Fruit fly (Drosophila melanogaster): ENCODE measurements around the gene Nrg.

Gene Nrg

DNA sequence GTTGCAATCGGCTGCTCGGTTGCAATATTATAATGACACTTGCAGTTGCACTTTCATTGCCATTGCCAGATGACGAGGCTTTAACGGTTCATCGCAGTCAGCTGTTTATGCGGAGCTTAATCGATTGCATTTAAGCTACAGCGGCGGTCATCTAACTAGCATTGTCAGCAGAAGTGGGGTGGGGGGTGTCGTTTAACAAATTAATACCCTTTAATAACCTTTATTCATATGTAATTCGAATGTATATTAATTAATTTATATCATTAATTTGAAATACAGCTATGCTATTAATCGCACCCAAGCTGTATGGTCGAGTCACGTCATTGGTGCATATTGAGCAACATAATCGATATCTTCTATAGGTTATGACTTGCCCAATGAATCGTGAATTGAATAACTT, 24.3 kb upstream of the Nrg start (continued):
- peak; percentile 83 for TF ChIP-seq lmd (GFP tag; IDR thresholded peaks at IDR 0.05)
- TF ChIP-seq Ssrp (tag; optimal IDR thresholded peaks at IDR 0.05): peak; percentile 78
- no peak for TF ChIP-seq CG2120 (GFP tag; optimal IDR thresholded peaks at IDR 0.05)
- TF ChIP-seq E2f1 (GFP tag; IDR thresholded peaks at IDR 0.05): peak; percentile 70
- peak; percentile 86 for TF ChIP-seq Optix (GFP tag; IDR thresholded peaks at IDR 0.05)
- TF ChIP-seq CG10431 (GFP tag; optimal IDR thresholded peaks at IDR 0.05): peak; percentile 16
- no peak for TF ChIP-seq CG9609 (GFP tag; optimal IDR thresholded peaks at IDR 0.05)
- TF ChIP-seq D19B (GFP tag; optimal IDR thresholded peaks at IDR 0.05): peak; percentile 17
- no peak for TF ChIP-seq en (GFP tag; optimal IDR thresholded peaks at IDR 0.05)
- TF ChIP-seq run (tag; optimal IDR thresholded peaks at IDR 0.05): peak; percentile 76
- TF ChIP-seq H15 (GFP tag; IDR thresholded peaks at IDR 0.05): peak; percentile 82
- TF ChIP-seq CG7987 (GFP tag; optimal IDR thresholded peaks at IDR 0.05): peak; percentile 28
- peak; percentile 8 for TF ChIP-seq CG16815 (GFP tag; optimal IDR thresholded peaks at IDR 0.05)
- peak; percentile 33 for TF ChIP-seq lilli (GFP tag; optimal IDR thresholded peaks at IDR 0.05)
- no peak for TF ChIP-seq Dip2 (GFP tag; IDR thresholded peaks at IDR 0.05)
- TF ChIP-seq CG6272 (GFP tag; IDR thresholded peaks at IDR 0.05): peak; percentile 66
- TF ChIP-seq CG7963 (GFP tag; IDR thresholded peaks at IDR 0.05; ENCODE audit: partially characterized antibody): no peak
- TF ChIP-seq scrt (GFP tag; optimal IDR thresholded peaks at IDR 0.05): peak; percentile 27
- no peak for TF ChIP-seq CG2116 (GFP tag; optimal IDR thresholded peaks at IDR 0.05)
- peak; percentile 59 for TF ChIP-seq CG8359 (GFP tag; optimal IDR thresholded peaks at IDR 0.05; ENCODE audit: borderline replicate concordance)
- 0 out of 2 replicates have a peak, but pooled peaks have one; percentile 22 for TF ChIP-seq Doc2 (GFP tag; IDR thresholded peaks at IDR 0.05)
- peak; percentile 82 for TF ChIP-seq H2.0 (GFP tag; IDR thresholded peaks at IDR 0.05)
- no peak for TF ChIP-seq CG3995 (GFP tag; optimal IDR thresholded peaks at IDR 0.05)
- TF ChIP-seq onecut (GFP tag; IDR thresholded peaks at IDR 0.05): peak; percentile 87
- TF ChIP-seq kay (GFP tag; optimal IDR thresholded peaks at IDR 0.05): peak; percentile 54
- TF ChIP-seq CG12104 (GFP tag; optimal IDR thresholded peaks at IDR 0.05): peak; percentile 47
- no peak for TF ChIP-seq usp (GFP tag; optimal IDR thresholded peaks at IDR 0.05)
- no peak for TF ChIP-seq fd102C (GFP tag; optimal IDR thresholded peaks at IDR 0.05)
- TF ChIP-seq Poxn (GFP tag; IDR thresholded peaks at IDR 0.05): no peak
- no peak for TF ChIP-seq br (optimal IDR thresholded peaks at IDR 0.05)
- peak; percentile 66 for TF ChIP-seq CG15601 (tag; optimal IDR thresholded peaks at IDR 0.05)
- TF ChIP-seq YL-1 (GFP tag; optimal IDR thresholded peaks at IDR 0.05): no peak
- peak; percentile 80 for TF ChIP-seq CG17385 (GFP tag; optimal IDR thresholded peaks at IDR 0.05)
- peak; percentile 83 for TF ChIP-seq ATbp (GFP tag; optimal IDR thresholded peaks at IDR 0.05)
- peak; percentile 83 for TF ChIP-seq Xrp1 (GFP tag; IDR thresholded peaks at IDR 0.05)
- peak; percentile 45; the same call in 1 of the 2 replicates for TF ChIP-seq CG8765 (GFP tag; IDR thresholded peaks at IDR 0.05)
- 0 out of 2 replicates have a peak, but pooled peaks have one; percentile 31 for TF ChIP-seq al (GFP tag; IDR thresholded peaks at IDR 0.05)
- TF ChIP-seq luna (GFP tag; optimal IDR thresholded peaks at IDR 0.05): no peak
- peak; percentile 9 for TF ChIP-seq CG12299 (tag; optimal IDR thresholded peaks at IDR 0.05)
- TF ChIP-seq CG1024 (GFP tag; IDR thresholded peaks at IDR 0.05): peak; percentile 72
- TF ChIP-seq pita (GFP tag; optimal IDR thresholded peaks at IDR 0.05): no peak
- TF ChIP-seq eyg (GFP tag; optimal IDR thresholded peaks at IDR 0.05): no peak
- TF ChIP-seq da (GFP tag; optimal IDR thresholded peaks at IDR 0.05): no peak
- no peak for TF ChIP-seq HLH54F (GFP tag; optimal IDR thresholded peaks at IDR 0.05)
- TF ChIP-seq CG14050 (GFP tag; IDR thresholded peaks at IDR 0.05): peak; percentile 88
- TF ChIP-seq Vsx1 (GFP tag; optimal IDR thresholded peaks at IDR 0.05): peak; percentile 36
- TF ChIP-seq CG14441 (GFP tag; IDR thresholded peaks at IDR 0.05): peak; percentile 89
- TF ChIP-seq CG11398 (GFP tag; optimal IDR thresholded peaks at IDR 0.05): no peak
- 0 out of 2 replicates have a peak, but pooled peaks have one; percentile 19 for TF ChIP-seq GATAe (GFP tag; conservative IDR thresholded peaks at IDR 0.05)
- peak; percentile 79; the same call in 2 of the 3 replicates for TF ChIP-seq CG11093 (GFP tag; IDR thresholded peaks at IDR 0.05)
- TF ChIP-seq CG34224 (GFP tag; IDR thresholded peaks at IDR 0.05; ENCODE audit: partially characterized antibody): no peak
- TF ChIP-seq bbx (GFP tag; IDR thresholded peaks at IDR 0.05; ENCODE audit: partially characterized antibody): no peak
